Worm (Caenorhabditis elegans) whole organism, L1 larva: ENCODE data around the gene mup-2.

Experiments used
- C16A3.4 ChIP-seq: fragments of 150-350 bp; optimal IDR thresholded peaks from 2 replicates; lab custom pipeline; 2014; ENCODE audit warnings: missing biosample characterization, missing genetic modification characterization
- F16B12.6 ChIP-seq: fragments of 150-350 bp; optimal IDR thresholded peaks from 2 replicates; lab custom pipeline; 2014; ENCODE audit warnings: missing biosample characterization, missing genetic modification characterization
- aly-2 ChIP-seq: fragments of 150-350 bp; optimal IDR thresholded peaks from 2 replicates; lab custom pipeline; 2014; ENCODE audit warnings: missing biosample characterization, missing genetic modification characterization
- blmp-1 ChIP-seq: fragments of 150-350 bp; optimal IDR thresholded peaks from 2 replicates; lab custom pipeline; 2014; ENCODE audit warnings: missing biosample characterization, missing genetic modification characterization
- ceh-63 ChIP-seq: fragments of 200-800 bp; sonication (Bioruptor generic); optimal IDR thresholded peaks from 2 replicates; lab custom pipeline; 2018; ENCODE audit warnings: mild to moderate bottlenecking, missing genetic modification characterization, missing compliant biosample characterization
- ceh-8 ChIP-seq: fragments of 200-800 bp; sonication (Bioruptor generic); optimal IDR thresholded peaks from 2 replicates; lab custom pipeline; 2018; ENCODE audit warnings: mild to moderate bottlenecking, missing genetic modification characterization, moderate library complexity, missing compliant biosample characterization
- ceh-82 ChIP-seq, 3 experiments: fragments of 150-350 bp in 1 of 3; sonication (generic microtip) in 2 of 3; optimal IDR thresholded peaks; 2 replicates each; lab custom pipeline; 2014 to 2017; ENCODE audit warnings: missing biosample characterization in 3 of 3, missing genetic modification characterization in 3 of 3
- ceh-88 ChIP-seq: fragments of 200-800 bp; sonication (Bioruptor generic); IDR thresholded peaks from 2 replicates; pipeline ENCODE4 v1.3.6; 2022; ENCODE audit warnings: missing genetic modification characterization, missing compliant biosample characterization
- ceh-90 ChIP-seq: sonication (generic microtip); optimal IDR thresholded peaks from 2 replicates; lab custom pipeline; 2016; ENCODE audit warnings: missing genetic modification characterization, missing compliant biosample characterization
- ces-1 ChIP-seq: fragments of 150-350 bp; optimal IDR thresholded peaks from 2 replicates; lab custom pipeline; 2014; ENCODE audit warnings: missing biosample characterization, missing genetic modification reagents, missing genetic modification characterization
- dsc-1 ChIP-seq: sonication (generic microtip); optimal IDR thresholded peaks from 2 replicates; lab custom pipeline; 2016; ENCODE audit warnings: mild to moderate bottlenecking, missing genetic modification characterization, missing compliant biosample characterization
- efl-1 ChIP-seq, 4 experiments: fragments of 150-350 bp; optimal IDR thresholded peaks in 3 of 4; peaks in 1 of 4; 1 replicate in 1 of 4; 2 replicates in 3 of 4; lab custom pipeline; 2014; ENCODE audit warnings: missing biosample characterization in 2 of 4, missing genetic modification characterization in 2 of 4, missing genetic modification reagents in 2 of 4
- efl-3 ChIP-seq: fragments of 200-800 bp; sonication (Bioruptor generic); optimal IDR thresholded peaks from 2 replicates; lab custom pipeline; 2018; ENCODE audit warnings: mild to moderate bottlenecking, missing genetic modification characterization, missing compliant biosample characterization
- egl-13 ChIP-seq: sonication (generic microtip); optimal IDR thresholded peaks from 2 replicates; lab custom pipeline; 2016; ENCODE audit warnings: missing genotype, missing genetic modification reagents, missing genetic modification characterization, missing compliant biosample characterization
- egl-27 ChIP-seq, 2 experiments: fragments of 150-350 bp in 1 of 2; sonication (generic microtip); optimal IDR thresholded peaks; 3 replicates each; lab custom pipeline; 2017 to 2018; ENCODE audit warnings: missing biosample characterization in 2 of 2, missing genetic modification characterization in 2 of 2, missing genetic modification reagents in 2 of 2
- elt-2 ChIP-seq: sonication (generic microtip); optimal IDR thresholded peaks from 2 replicates; lab custom pipeline; 2016; ENCODE audit warnings: missing genetic modification characterization, mild to moderate bottlenecking, inconsistent platforms, missing compliant biosample characterization, missing genetic modification reagents
- ets-5 ChIP-seq: fragments of 200-800 bp; sonication (Bioruptor generic); IDR thresholded peaks from 2 replicates; pipeline ENCODE4 v1.3.6; 2022; ENCODE audit warnings: missing genetic modification characterization, missing compliant biosample characterization
- fkh-4 ChIP-seq: sonication (generic microtip); optimal IDR thresholded peaks from 2 replicates; lab custom pipeline; 2016; ENCODE audit warnings: missing compliant biosample characterization, missing genetic modification characterization, borderline replicate concordance
- fkh-8 ChIP-seq: sonication (generic microtip); optimal IDR thresholded peaks from 2 replicates; lab custom pipeline; 2016; ENCODE audit warnings: mild to moderate bottlenecking, missing genetic modification characterization, missing compliant biosample characterization
- hlh-17 ChIP-seq: fragments of 200-800 bp; sonication (Bioruptor generic); optimal IDR thresholded peaks from 2 replicates; lab custom pipeline; 2018; ENCODE audit warnings: missing genetic modification characterization, mild to moderate bottlenecking, missing compliant biosample characterization, moderate library complexity, borderline replicate concordance
- lin-14 ChIP-seq: fragments of 200-800 bp; sonication (Bioruptor generic); optimal IDR thresholded peaks from 2 replicates; lab custom pipeline; 2018; ENCODE audit warnings: mild to moderate bottlenecking, missing genetic modification characterization, moderate library complexity, missing compliant biosample characterization
- lin-35 ChIP-seq, 2 experiments: fragments of 150-350 bp; optimal IDR thresholded peaks; 2 replicates each; lab custom pipeline; 2014; ENCODE audit warnings: missing biosample characterization in 2 of 2, missing genetic modification characterization in 2 of 2, missing genetic modification reagents in 2 of 2
- lir-3 ChIP-seq: sonication (generic microtip); optimal IDR thresholded peaks from 2 replicates; lab custom pipeline; 2016; ENCODE audit warnings: mild to moderate bottlenecking, missing genetic modification characterization, moderate library complexity, missing compliant biosample characterization; ENCODE audit not compliant: poor library complexity
- lsy-2 ChIP-seq, 2 experiments: fragments of 150-350 bp; optimal IDR thresholded peaks; 2 replicates each; lab custom pipeline; 2014; ENCODE audit warnings: missing biosample characterization in 2 of 2, missing genetic modification characterization in 2 of 2
- mef-2 ChIP-seq: fragments of 150-350 bp; optimal IDR thresholded peaks from 2 replicates; lab custom pipeline; 2014; ENCODE audit warnings: missing biosample characterization, missing genetic modification characterization
- mep-1 ChIP-seq: fragments of 150-350 bp; optimal IDR thresholded peaks from 2 replicates; lab custom pipeline; 2014; ENCODE audit warnings: missing biosample characterization, missing genetic modification characterization
- nhr-28 ChIP-seq: fragments of 150-350 bp; optimal IDR thresholded peaks from 2 replicates; lab custom pipeline; 2014; ENCODE audit warnings: missing biosample characterization, missing genetic modification characterization
- nhr-71 ChIP-seq: sonication (generic microtip); optimal IDR thresholded peaks from 2 replicates; lab custom pipeline; 2016; ENCODE audit warnings: mild to moderate bottlenecking, missing genetic modification characterization, moderate library complexity, missing compliant biosample characterization
- nhr-76 ChIP-seq: sonication (generic microtip); optimal IDR thresholded peaks from 2 replicates; lab custom pipeline; 2017; ENCODE audit warnings: missing biosample characterization, missing genetic modification characterization
- nhr-77 ChIP-seq: fragments of 150-350 bp; optimal IDR thresholded peaks from 2 replicates; lab custom pipeline; 2014; ENCODE audit warnings: missing biosample characterization, missing genetic modification characterization
- nhr-90 ChIP-seq: sonication (generic microtip); optimal IDR thresholded peaks from 2 replicates; lab custom pipeline; 2016; ENCODE audit warnings: mild to moderate bottlenecking, missing genetic modification characterization, missing compliant biosample characterization; ENCODE audit not compliant: poor library complexity
- pax-3 ChIP-seq: fragments of 200-800 bp; sonication (Bioruptor generic); optimal IDR thresholded peaks from 2 replicates; lab custom pipeline; 2018; ENCODE audit warnings: mild to moderate bottlenecking, missing genetic modification characterization, moderate library complexity, missing compliant biosample characterization
- pqm-1 ChIP-seq: sonication (generic microtip); optimal IDR thresholded peaks from 3 replicates; lab custom pipeline; 2017; ENCODE audit warnings: missing biosample characterization, missing genetic modification characterization
- sptf-1 ChIP-seq: fragments of 150-350 bp; optimal IDR thresholded peaks from 2 replicates; lab custom pipeline; 2014; ENCODE audit warnings: missing biosample characterization, missing genetic modification characterization
- tbx-2 ChIP-seq: sonication (generic microtip); optimal IDR thresholded peaks from 2 replicates; lab custom pipeline; 2016; ENCODE audit warnings: missing genetic modification characterization, missing compliant biosample characterization
- tlp-1 ChIP-seq: fragments of 150-350 bp; optimal IDR thresholded peaks from 2 replicates; lab custom pipeline; 2014; ENCODE audit warnings: missing biosample characterization, missing genetic modification characterization
- unc-130 ChIP-seq: fragments of 150-350 bp; optimal IDR thresholded peaks from 2 replicates; lab custom pipeline; 2017; ENCODE audit warnings: missing biosample characterization, missing genetic modification characterization, inconsistent platforms
- vab-15 ChIP-seq: sonication (generic microtip); optimal IDR thresholded peaks from 2 replicates; lab custom pipeline; 2017; ENCODE audit warnings: missing genotype, mild to moderate bottlenecking, missing genetic modification characterization, missing compliant biosample characterization
- xbp-1 ChIP-seq: sonication (generic microtip); optimal IDR thresholded peaks from 2 replicates; lab custom pipeline; 2016; ENCODE audit warnings: missing genetic modification characterization, missing compliant biosample characterization
- zag-1 ChIP-seq: fragments of 150-350 bp; optimal IDR thresholded peaks from 2 replicates; lab custom pipeline; 2014; ENCODE audit warnings: missing biosample characterization, missing genetic modification characterization

The mup-2 gene

DNA sequence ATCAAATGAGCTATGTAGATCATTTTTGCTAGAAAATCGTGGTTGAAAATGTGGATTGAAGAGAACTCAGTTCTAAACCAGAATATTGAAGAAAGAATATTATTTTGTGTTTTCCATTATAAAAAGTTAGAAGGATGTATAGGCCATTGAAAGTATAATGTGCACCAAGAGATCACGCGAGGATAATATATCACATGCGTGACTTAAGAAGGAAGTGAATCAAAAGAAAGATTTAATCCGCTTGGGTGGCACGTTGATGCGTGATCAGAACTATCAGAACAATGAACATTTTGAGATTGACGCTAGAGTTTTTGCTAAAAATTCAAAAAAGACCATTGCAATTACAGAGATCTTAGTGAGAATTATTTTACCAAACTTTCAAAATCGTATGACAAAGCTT lies 25.8 kb upstream of the mup-2 start:
- TF ChIP-seq nhr-71 (tag; lab: Kevin White, UChicago) (peak; percentile 11), F16B12.6 (tag; lab: Kevin White, UChicago) (no peak), ceh-63 (GFP tag; lab: Kevin White, UChicago) (no peak), ces-1 (GFP tag; lab: Kevin White, UChicago) (no peak), aly-2 (tag; lab: Kevin White, UChicago) (no peak), pqm-1 (tag; lab: Kevin White, UChicago) (no peak), C16A3.4 (tag; lab: Kevin White, UChicago) (no peak), ceh-82 (tag; optimal IDR thresholded peaks at IDR 0.05; lab: Kevin White, UChicago) (no peak), unc-130 (tag; lab: Kevin White, UChicago) (no peak), lsy-2 (tag; optimal IDR thresholded peaks at IDR 0.05; lab: Kevin White, UChicago) (no peak), fkh-4 (tag; lab: Kevin White, UChicago) (no peak), ets-5 (no peak), nhr-28 (tag; lab: Kevin White, UChicago) (no peak), egl-27 (tag; optimal IDR thresholded peaks at IDR 0.05; lab: Kevin White, UChicago) (no peak), hlh-17 (GFP tag; lab: Kevin White, UChicago) (no peak), mep-1 (tag; lab: Kevin White, UChicago) (no peak), mef-2 (tag; lab: Kevin White, UChicago) (no peak), egl-13 (tag; lab: Kevin White, UChicago) (peak; percentile 11), lin-14 (GFP tag; lab: Kevin White, UChicago) (no peak), efl-3 (no peak), dsc-1 (tag; lab: Kevin White, UChicago) (peak; percentile 77), pax-3 (peak; percentile 27), ceh-88 (GFP tag; lab: Robert Waterston, UW) (no peak), nhr-77 (tag; lab: Kevin White, UChicago) (no peak), blmp-1 (tag; lab: Kevin White, UChicago) (no peak), tlp-1 (no peak), lin-35 (GFP tag; optimal IDR thresholded peaks at IDR 0.05; lab: Kevin White, UChicago) (no peak), lir-3 (no peak), fkh-8 (tag; lab: Kevin White, UChicago) (peak; percentile 66)

DNA sequence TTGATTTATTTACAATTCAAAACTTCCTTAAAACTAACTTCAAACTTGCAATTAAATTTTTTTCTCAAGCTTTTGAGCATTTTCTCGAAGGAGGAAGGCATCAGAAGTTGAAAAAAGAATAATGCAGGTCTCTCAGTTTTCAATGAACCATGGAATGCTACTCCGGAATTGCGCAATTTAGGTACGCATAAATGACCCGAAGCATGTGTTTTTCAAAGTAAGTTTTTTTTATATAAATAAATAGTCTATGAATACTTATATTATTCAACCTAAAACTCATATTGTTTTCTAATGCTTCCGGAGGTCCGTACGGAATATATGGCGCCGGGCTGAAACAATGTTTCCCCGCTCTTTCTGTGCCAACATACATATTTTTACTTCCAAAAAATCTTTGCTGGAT lies 23.7 kb upstream of the mup-2 start, which contains the start of gene K10C2.2:
Gene K10C2.2 (minus strand): TSS at position 101 of the 400 bp plus-strand sequence.
- no peak for TF ChIP-seq nhr-90 (tag; lab: Kevin White, UChicago)
- no peak for TF ChIP-seq lsy-2 (tag; optimal IDR thresholded peaks at IDR 0.05; lab: Kevin White, UChicago)
- no peak for TF ChIP-seq pax-3
- TF ChIP-seq tbx-2 (tag; lab: Kevin White, UChicago), result no peak
- no peak for TF ChIP-seq zag-1 (tag; lab: Kevin White, UChicago)
- TF ChIP-seq xbp-1 (tag; lab: Kevin White, UChicago), result no peak
- TF ChIP-seq ces-1 (GFP tag; lab: Kevin White, UChicago), result no peak
- TF ChIP-seq ceh-8 (GFP tag; lab: Kevin White, UChicago), result no peak
- TF ChIP-seq elt-2, result no peak
- no peak for TF ChIP-seq ceh-90 (tag; lab: Kevin White, UChicago)
- TF ChIP-seq nhr-76 (tag; lab: Kevin White, UChicago), result no peak
- no peak for TF ChIP-seq aly-2 (tag; lab: Kevin White, UChicago)
- no peak for TF ChIP-seq ceh-82 (tag; optimal IDR thresholded peaks at IDR 0.05; lab: Kevin White, UChicago)
- TF ChIP-seq mep-1 (tag; lab: Kevin White, UChicago), result no peak
- no peak for TF ChIP-seq vab-15 (tag; lab: Kevin White, UChicago)

DNA sequence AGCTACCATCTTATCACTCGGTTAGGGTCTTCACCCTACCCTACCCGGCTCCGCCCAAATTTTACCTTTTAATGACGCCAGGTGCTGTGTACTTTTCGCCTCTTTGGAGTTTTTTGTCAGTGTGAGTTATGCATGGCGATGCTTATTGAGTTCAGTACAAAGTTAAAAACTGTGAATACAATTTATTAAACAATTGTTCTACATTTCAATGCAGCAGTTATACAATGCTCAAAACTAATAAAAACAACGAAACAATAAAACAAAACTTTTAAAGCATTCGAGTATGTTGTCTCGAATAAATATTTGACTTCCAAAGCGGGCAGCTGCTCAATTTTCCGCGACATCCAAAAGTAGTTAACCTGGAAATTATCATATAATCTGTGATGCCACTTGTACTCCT lies 20.5 kb upstream of the mup-2 start, which contains the start of gene ctsa-2:
Gene ctsa-2 (minus strand): TSS at position 101 of the 400 bp plus-strand sequence.
- TF ChIP-seq efl-1 (optimal IDR thresholded peaks at IDR 0.05; lab: Kevin White, UChicago) (no peak), efl-1 (GFP tag; optimal IDR thresholded peaks at IDR 0.05 in 1 of 2; lab: Kevin White, UChicago) (peak in 1 of 2 experiments; percentile 38), sptf-1 (tag; lab: Kevin White, UChicago) (no peak)
